ENCODE assay signal across 1 fruit fly cellular context in genomic region chr3R:8920091-8920733, dm6.
A peak's percentile ranks its signal among the peaks of the same experiment; 100 is the strongest.
TF ChIP-seq lines count a peak whose summit lies in the region.

No protein-coding gene starts in this region.

TF ChIP-seq in whole organism, embryonic, 481 proteins besides CTCF, POLR2A, EP300 and RAD21 (continued from another document):
- TF ChIP-seq ac (GFP tag; optimal IDR thresholded peaks at IDR 0.05; lab: Kevin White, UChicago), result no peak
- TF ChIP-seq phol (tag; optimal IDR thresholded peaks at IDR 0.05; lab: Kevin White, UChicago), result peak; percentile 45
- peak; percentile 46 for TF ChIP-seq CG17829 (tag; optimal IDR thresholded peaks at IDR 0.05; lab: Kevin White, UChicago)
- TF ChIP-seq Drgx (GFP tag; IDR thresholded peaks at IDR 0.05; lab: Robert Waterston, UW), result peak; percentile 66
- no peak for TF ChIP-seq psq (GFP tag; optimal IDR thresholded peaks at IDR 0.05; lab: Kevin White, UChicago)
- no peak for TF ChIP-seq Chrac-16 (GFP tag; optimal IDR thresholded peaks at IDR 0.05; lab: Kevin White, UChicago)
- TF ChIP-seq HLH3B (GFP tag; IDR thresholded peaks at IDR 0.05; lab: Robert Waterston, UW), result 0 out of 2 replicates have a peak, but pooled peaks have one; percentile 11
- peak; percentile 47; the same call in 2 of the 3 replicates for TF ChIP-seq gce (GFP tag; IDR thresholded peaks at IDR 0.05; lab: Robert Waterston, UW)
- TF ChIP-seq Camta (GFP tag; optimal IDR thresholded peaks at IDR 0.05; lab: Kevin White, UChicago), result peak; percentile 11
- no peak for TF ChIP-seq jing (GFP tag; optimal IDR thresholded peaks at IDR 0.05; lab: Kevin White, UChicago)
- no peak for TF ChIP-seq Nf-YB (GFP tag; optimal IDR thresholded peaks at IDR 0.05; lab: Kevin White, UChicago)
- no peak for TF ChIP-seq CG14050 (GFP tag; IDR thresholded peaks at IDR 0.05; lab: Robert Waterston, UW)
- TF ChIP-seq CG18476 (GFP tag; optimal IDR thresholded peaks at IDR 0.05; lab: Kevin White, UChicago), result no peak
- TF ChIP-seq HmgZ (tag; optimal IDR thresholded peaks at IDR 0.05; lab: Kevin White, UChicago), result no peak
- TF ChIP-seq CkIIα-i1 (GFP tag; IDR thresholded peaks at IDR 0.05; lab: Robert Waterston, UW), result no peak
- no peak for TF ChIP-seq NK7.1 (GFP tag; optimal IDR thresholded peaks at IDR 0.05; lab: Kevin White, UChicago)
- peak; percentile 32; the same call in 1 of the 3 replicates for TF ChIP-seq dysf (GFP tag; IDR thresholded peaks at IDR 0.05; lab: Robert Waterston, UW)
- TF ChIP-seq CG11695 (GFP tag; IDR thresholded peaks at IDR 0.05; lab: Robert Waterston, UW), result no peak
- peak; percentile 15 for TF ChIP-seq fd64A (GFP tag; optimal IDR thresholded peaks at IDR 0.05; lab: Kevin White, UChicago)
- TF ChIP-seq CG11247 (GFP tag; IDR thresholded peaks at IDR 0.05; lab: Robert Waterston, UW), result no peak
- peak; percentile 27 for TF ChIP-seq Ets97D (GFP tag; optimal IDR thresholded peaks at IDR 0.05; lab: Kevin White, UChicago)
- TF ChIP-seq gt (GFP tag; IDR thresholded peaks at IDR 0.05; lab: Robert Waterston, UW), result no peak
- TF ChIP-seq cato (GFP tag; optimal IDR thresholded peaks at IDR 0.05; lab: Kevin White, UChicago; ENCODE audit: borderline replicate concordance), result no peak
- no peak for TF ChIP-seq CG12942 (GFP tag; optimal IDR thresholded peaks at IDR 0.05; lab: Kevin White, UChicago)
- TF ChIP-seq maf-S (GFP tag; optimal IDR thresholded peaks at IDR 0.05; lab: Kevin White, UChicago), result no peak
- TF ChIP-seq lmd (GFP tag; IDR thresholded peaks at IDR 0.05; lab: Robert Waterston, UW), result peak; percentile 32; the same call in 1 of the 2 replicates
- peak; percentile 92 for TF ChIP-seq sens (GFP tag; lab: Kevin White, UChicago)
- TF ChIP-seq crc (GFP tag; optimal IDR thresholded peaks at IDR 0.05; lab: Kevin White, UChicago), result no peak
- TF ChIP-seq CG17361 (GFP tag; IDR thresholded peaks at IDR 0.05; lab: Robert Waterston, UW), result peak; percentile 53; the same call in 2 of the 3 replicates
- TF ChIP-seq nerfin-2 (GFP tag; IDR thresholded peaks at IDR 0.05; lab: Robert Waterston, UW; ENCODE audit: partially characterized antibody), result peak; percentile 22; the same call in 1 of the 2 replicates
- 0 out of 3 replicates have a peak, but pooled peaks have one; percentile 19 for TF ChIP-seq Mrtf (GFP tag; IDR thresholded peaks at IDR 0.05; lab: Robert Waterston, UW)
- peak in 1 of 3 experiments; percentile 6 for TF ChIP-seq Stat92E (GFP tag; optimal IDR thresholded peaks at IDR 0.05; lab: Kevin White, UChicago)
- peak; percentile 34; the same call in 1 of the 3 replicates for TF ChIP-seq sr (GFP tag; IDR thresholded peaks at IDR 0.05; lab: Robert Waterston, UW)
- peak; percentile 55; the same call in 1 of the 2 replicates for TF ChIP-seq CG32772 (GFP tag; IDR thresholded peaks at IDR 0.05; lab: Robert Waterston, UW)
- TF ChIP-seq BEAF-32 (GFP tag; optimal IDR thresholded peaks at IDR 0.05; lab: Kevin White, UChicago), result no peak
- TF ChIP-seq Med (GFP tag; lab: Kevin White, UChicago), result peak; percentile 83
- TF ChIP-seq kah (GFP tag; optimal IDR thresholded peaks at IDR 0.05; lab: Kevin White, UChicago), result no peak
- peak; percentile 72; the same call in 1 of the 2 replicates for TF ChIP-seq Awh (GFP tag; IDR thresholded peaks at IDR 0.05; lab: Robert Waterston, UW)
- no peak for TF ChIP-seq CG1529 (GFP tag; optimal IDR thresholded peaks at IDR 0.05; lab: Kevin White, UChicago)
- peak; percentile 69 for TF ChIP-seq zfh1 (GFP tag; IDR thresholded peaks at IDR 0.05; lab: Robert Waterston, UW)
- TF ChIP-seq CG15479 (GFP tag; optimal IDR thresholded peaks at IDR 0.05; lab: Kevin White, UChicago), result no peak
- TF ChIP-seq bsh (GFP tag; optimal IDR thresholded peaks at IDR 0.05; lab: Kevin White, UChicago), result peak in 1 of 2 experiments; percentile 33
- no peak for TF ChIP-seq CG12769 (tag; optimal IDR thresholded peaks at IDR 0.05; lab: Kevin White, UChicago)
- TF ChIP-seq ATbp (GFP tag; optimal IDR thresholded peaks at IDR 0.05; lab: Kevin White, UChicago), result no peak
- 0 out of 2 replicates have a peak, but pooled peaks have one; percentile 20 for TF ChIP-seq E2f1 (GFP tag; IDR thresholded peaks at IDR 0.05; lab: Robert Waterston, UW)
- TF ChIP-seq CG8359 (GFP tag; optimal IDR thresholded peaks at IDR 0.05; lab: Kevin White, UChicago; ENCODE audit: borderline replicate concordance), result no peak
- peak; percentile 35 for TF ChIP-seq Asciz (GFP tag; optimal IDR thresholded peaks at IDR 0.05; lab: Kevin White, UChicago)
- no peak for TF ChIP-seq jigr1 (GFP tag; IDR thresholded peaks at IDR 0.05; lab: Robert Waterston, UW)
- TF ChIP-seq CG10979 (tag; optimal IDR thresholded peaks at IDR 0.05; lab: Kevin White, UChicago), result peak; percentile 74
- TF ChIP-seq nmo (GFP tag; optimal IDR thresholded peaks at IDR 0.05; lab: Kevin White, UChicago), result peak; percentile 65
- TF ChIP-seq H15 (GFP tag; IDR thresholded peaks at IDR 0.05; lab: Robert Waterston, UW), result 0 out of 3 replicates have a peak, but pooled peaks have one; percentile 7
- no peak for TF ChIP-seq Doc2 (GFP tag; IDR thresholded peaks at IDR 0.05; lab: Robert Waterston, UW)
- peak; percentile 65 for TF ChIP-seq dmrt99B (tag; optimal IDR thresholded peaks at IDR 0.05; lab: Kevin White, UChicago)
- no peak for TF ChIP-seq eve (GFP tag; optimal IDR thresholded peaks at IDR 0.05; lab: Kevin White, UChicago)
- TF ChIP-seq CG17385 (GFP tag; optimal IDR thresholded peaks at IDR 0.05; lab: Kevin White, UChicago), result no peak
- no peak for TF ChIP-seq caup (GFP tag; optimal IDR thresholded peaks at IDR 0.05; lab: Kevin White, UChicago; ENCODE audit: severe bottlenecking)
- peak in 1 of 2 experiments; percentile 57 for TF ChIP-seq Eip74EF (GFP tag; optimal IDR thresholded peaks at IDR 0.05; lab: Kevin White, UChicago)
- TF ChIP-seq trh (GFP tag; optimal IDR thresholded peaks at IDR 0.05; lab: Kevin White, UChicago), result no peak
- TF ChIP-seq shn (GFP tag; optimal IDR thresholded peaks at IDR 0.05; lab: Kevin White, UChicago), result no peak
- 0 out of 3 replicates have a peak, but pooled peaks have one; percentile 26 for TF ChIP-seq CG11093 (GFP tag; IDR thresholded peaks at IDR 0.05; lab: Robert Waterston, UW)
- no peak for TF ChIP-seq lbe (GFP tag; optimal IDR thresholded peaks at IDR 0.05; lab: Kevin White, UChicago)
- no peak for TF ChIP-seq ewg (GFP tag; optimal IDR thresholded peaks at IDR 0.05; lab: Kevin White, UChicago)
- no peak for TF ChIP-seq CG6765 (GFP tag; optimal IDR thresholded peaks at IDR 0.05; lab: Kevin White, UChicago)
- TF ChIP-seq CG15269 (tag; optimal IDR thresholded peaks at IDR 0.05; lab: Kevin White, UChicago), result no peak
- peak; percentile 2 for TF ChIP-seq CG30403 (GFP tag; optimal IDR thresholded peaks at IDR 0.05; lab: Kevin White, UChicago)
- TF ChIP-seq ttk (GFP tag; IDR thresholded peaks at IDR 0.05; lab: Robert Waterston, UW), result peak; percentile 63
- TF ChIP-seq nerfin-1 (tag; optimal IDR thresholded peaks at IDR 0.05; lab: Kevin White, UChicago), result peak; percentile 1
- TF ChIP-seq bab2 (GFP tag; optimal IDR thresholded peaks at IDR 0.05; lab: Kevin White, UChicago), result peak; percentile 53
- TF ChIP-seq CG17912 (GFP tag; optimal IDR thresholded peaks at IDR 0.05; lab: Kevin White, UChicago), result no peak
- TF ChIP-seq CG6254 (GFP tag; optimal IDR thresholded peaks at IDR 0.05; lab: Kevin White, UChicago), result peak; percentile 35
- TF ChIP-seq ranshi (GFP tag; IDR thresholded peaks at IDR 0.05; lab: Robert Waterston, UW), result no peak
- TF ChIP-seq Hmr (GFP tag; optimal IDR thresholded peaks at IDR 0.05; lab: Kevin White, UChicago), result no peak
- TF ChIP-seq cas (GFP tag; IDR thresholded peaks at IDR 0.05; lab: Robert Waterston, UW), result no peak
- no peak for TF ChIP-seq Lhr (GFP tag; optimal IDR thresholded peaks at IDR 0.05; lab: Kevin White, UChicago)
- TF ChIP-seq CG14710 (tag; optimal IDR thresholded peaks at IDR 0.05; lab: Kevin White, UChicago), result peak; percentile 19
- peak; percentile 67 for TF ChIP-seq CG18262 (tag; optimal IDR thresholded peaks at IDR 0.05; lab: Kevin White, UChicago)
- peak; percentile 62 for TF ChIP-seq CG2712 (tag; optimal IDR thresholded peaks at IDR 0.05; lab: Kevin White, UChicago)
- TF ChIP-seq tgo (GFP tag; IDR thresholded peaks at IDR 0.05; lab: Robert Waterston, UW), result peak; percentile 44
- no peak for TF ChIP-seq Ravus (GFP tag; IDR thresholded peaks at IDR 0.05; lab: Robert Waterston, UW)
- TF ChIP-seq schlank (tag; optimal IDR thresholded peaks at IDR 0.05; lab: Kevin White, UChicago), result no peak
- TF ChIP-seq CG11085 (GFP tag; IDR thresholded peaks at IDR 0.05; lab: Robert Waterston, UW), result 0 out of 2 replicates have a peak, but pooled peaks have one; percentile 27
- TF ChIP-seq Oli (tag; optimal IDR thresholded peaks at IDR 0.05; lab: Kevin White, UChicago), result no peak
- peak; percentile 30; the same call in 1 of the 2 replicates for TF ChIP-seq peb (GFP tag; IDR thresholded peaks at IDR 0.05; lab: Robert Waterston, UW)
- TF ChIP-seq stc (GFP tag; IDR thresholded peaks at IDR 0.05; lab: Robert Waterston, UW), result 0 out of 2 replicates have a peak, but pooled peaks have one; percentile 33
- no peak for TF ChIP-seq mam (GFP tag; optimal IDR thresholded peaks at IDR 0.05; lab: Kevin White, UChicago)
- no peak for TF ChIP-seq CG11696 (GFP tag; IDR thresholded peaks at IDR 0.05; lab: Robert Waterston, UW)
- TF ChIP-seq btn (GFP tag; optimal IDR thresholded peaks at IDR 0.05; lab: Kevin White, UChicago), result no peak
- peak; percentile 76 for TF ChIP-seq ara (GFP tag; IDR thresholded peaks at IDR 0.05; lab: Robert Waterston, UW)
- TF ChIP-seq CG31441 (GFP tag; IDR thresholded peaks at IDR 0.05; lab: Robert Waterston, UW), result peak; percentile 72
- TF ChIP-seq ci (GFP tag; IDR thresholded peaks at IDR 0.05; lab: Robert Waterston, UW), result 0 out of 3 replicates have a peak, but pooled peaks have one; percentile 25
- TF ChIP-seq CG33557 (GFP tag; optimal IDR thresholded peaks at IDR 0.05; lab: Kevin White, UChicago), result no peak
- peak; percentile 7 for TF ChIP-seq Side (GFP tag; optimal IDR thresholded peaks at IDR 0.05; lab: Kevin White, UChicago)
- peak; percentile 28; the same call in 2 of the 4 replicates for TF ChIP-seq Gug (GFP tag; IDR thresholded peaks at IDR 0.05; lab: Robert Waterston, UW)
- TF ChIP-seq CG17359 (tag; optimal IDR thresholded peaks at IDR 0.05; lab: Kevin White, UChicago), result peak; percentile 73
- TF ChIP-seq pan (optimal IDR thresholded peaks at IDR 0.05; lab: Kevin White, UChicago), result no peak
- TF ChIP-seq pan (GFP tag; optimal IDR thresholded peaks at IDR 0.05 in 1 of 2, IDR thresholded peaks at IDR 0.05 in 1 of 2), result peak in 1 of 2 experiments; percentile 51
- TF ChIP-seq gro (GFP tag; optimal IDR thresholded peaks at IDR 0.05; lab: Kevin White, UChicago), result no peak
- no peak for TF ChIP-seq Sry-δ (GFP tag; optimal IDR thresholded peaks at IDR 0.05; lab: Kevin White, UChicago)
- peak; percentile 53 for TF ChIP-seq ind (GFP tag; optimal IDR thresholded peaks at IDR 0.05; lab: Kevin White, UChicago)
- peak; percentile 4 for TF ChIP-seq fd96Cb (tag; optimal IDR thresholded peaks at IDR 0.05; lab: Kevin White, UChicago)
- peak; percentile 45 for TF ChIP-seq Blimp-1 (GFP tag; optimal IDR thresholded peaks at IDR 0.05; lab: Kevin White, UChicago)
- TF ChIP-seq CG2199 (GFP tag; IDR thresholded peaks at IDR 0.05; lab: Robert Waterston, UW), result peak; percentile 74; the same call in 1 of the 3 replicates
- TF ChIP-seq sisA (GFP tag; IDR thresholded peaks at IDR 0.05; lab: Robert Waterston, UW), result no peak
- TF ChIP-seq Mes4 (GFP tag; optimal IDR thresholded peaks at IDR 0.05; lab: Kevin White, UChicago), result no peak
- TF ChIP-seq CG11504 (tag; optimal IDR thresholded peaks at IDR 0.05; lab: Kevin White, UChicago), result peak; percentile 65
- TF ChIP-seq trem (tag; optimal IDR thresholded peaks at IDR 0.05; lab: Kevin White, UChicago), result peak; percentile 8
- peak; percentile 4 for TF ChIP-seq cg (GFP tag; optimal IDR thresholded peaks at IDR 0.05; lab: Kevin White, UChicago)
- TF ChIP-seq kni (GFP tag; optimal IDR thresholded peaks at IDR 0.05; lab: Kevin White, UChicago), result no peak
- TF ChIP-seq lab (GFP tag; optimal IDR thresholded peaks at IDR 0.05; lab: Kevin White, UChicago), result peak; percentile 12
- no peak for TF ChIP-seq crol (GFP tag; IDR thresholded peaks at IDR 0.05; lab: Robert Waterston, UW)
- TF ChIP-seq Dbx (GFP tag; IDR thresholded peaks at IDR 0.05; lab: Robert Waterston, UW), result no peak
- no peak for TF ChIP-seq CG1602 (GFP tag; optimal IDR thresholded peaks at IDR 0.05; lab: Kevin White, UChicago)
- peak; percentile 52 for TF ChIP-seq CG7839 (tag; optimal IDR thresholded peaks at IDR 0.05; lab: Kevin White, UChicago)
- no peak for TF ChIP-seq Hmx (GFP tag; optimal IDR thresholded peaks at IDR 0.05; lab: Kevin White, UChicago)
- peak; percentile 29 for TF ChIP-seq Abd-B (GFP tag; optimal IDR thresholded peaks at IDR 0.05; lab: Kevin White, UChicago)
- no peak for TF ChIP-seq ab (GFP tag; optimal IDR thresholded peaks at IDR 0.05; lab: Kevin White, UChicago)
- no peak for TF ChIP-seq chn (GFP tag; optimal IDR thresholded peaks at IDR 0.05; lab: Kevin White, UChicago)
- no peak for TF ChIP-seq Hsf (GFP tag; optimal IDR thresholded peaks at IDR 0.05; lab: Kevin White, UChicago)
- TF ChIP-seq amos (GFP tag; IDR thresholded peaks at IDR 0.05; lab: Robert Waterston, UW; ENCODE audit: partially characterized antibody), result no peak
- no peak for TF ChIP-seq mirr (GFP tag; optimal IDR thresholded peaks at IDR 0.05; lab: Kevin White, UChicago)
- no peak for TF ChIP-seq Hey (tag; optimal IDR thresholded peaks at IDR 0.05; lab: Kevin White, UChicago)
- TF ChIP-seq chif (GFP tag; optimal IDR thresholded peaks at IDR 0.05; lab: Kevin White, UChicago), result peak in 1 of 2 experiments; percentile 24
- peak; percentile 39; the same call in 1 of the 3 replicates for TF ChIP-seq ase (GFP tag; IDR thresholded peaks at IDR 0.05; lab: Robert Waterston, UW)
- TF ChIP-seq CG15696 (tag; optimal IDR thresholded peaks at IDR 0.05; lab: Kevin White, UChicago), result no peak
- no peak for TF ChIP-seq CG2875 (GFP tag; optimal IDR thresholded peaks at IDR 0.05; lab: Kevin White, UChicago)
- TF ChIP-seq CG4730 (GFP tag; IDR thresholded peaks at IDR 0.05; lab: Robert Waterston, UW), result peak; percentile 43; the same call in 1 of the 2 replicates
